Fruit fly (Drosophila melanogaster) whole organism: ENCODE data around the gene CG13114.

Experiments
- CG8478 ChIP-seq: fragments of >200 bp; optimal IDR thresholded peaks from 2 replicates; lab custom pipeline; 2018; ENCODE audit warnings: inconsistent platforms
- EcR ChIP-seq, 2 experiments: fragments of >200 bp; optimal IDR thresholded peaks; 2 replicates each; lab custom pipeline; 2017; ENCODE audit warnings: missing biosample characterization in 2 of 2, missing genetic modification characterization in 2 of 2, missing genetic modification reagents in 2 of 2
- pan ChIP-seq: fragments of >200 bp; optimal IDR thresholded peaks from 2 replicates; lab custom pipeline; 2017
- usp ChIP-seq: fragments of >200 bp; optimal IDR thresholded peaks from 2 replicates; lab custom pipeline; 2017; ENCODE audit warnings: missing biosample characterization, missing genetic modification characterization, mixed read lengths

dm6 chr2L:9498985-9499249, 46.7 kb upstream of the CG13114 start:
- TF ChIP-seq usp (GFP tag; lab: Kevin White, UChicago) = no peak
- no peak for TF ChIP-seq CG8478 (lab: Kevin White, UChicago)
- no peak for TF ChIP-seq pan (lab: Kevin White, UChicago)
- TF ChIP-seq EcR (GFP tag; optimal IDR thresholded peaks at IDR 0.05; lab: Kevin White, UChicago) = no peak
